Worm (Caenorhabditis elegans): ENCODE data around the gene F58H1.8.

F58H1.8 gene

ce11 chrV:11913283-11913682, 21.7 kb upstream of the F58H1.8 start:
- TF ChIP-seq efl-1 (optimal IDR thresholded peaks at IDR 0.05): no peak
- TF ChIP-seq efl-1 (GFP tag; optimal IDR thresholded peaks at IDR 0.05 in 1 of 2): peak in 1 of 2 experiments; percentile 86
- TF ChIP-seq efl-3 (GFP tag; optimal IDR thresholded peaks at IDR 0.05): no peak
- TF ChIP-seq aly-2 (tag; optimal IDR thresholded peaks at IDR 0.05): peak; percentile 48
- TF ChIP-seq fos-1 (tag; optimal IDR thresholded peaks at IDR 0.05): no peak

- no peak for TF ChIP-seq fkh-4 (tag; optimal IDR thresholded peaks at IDR 0.05; ENCODE audit: borderline replicate concordance)
- peak; percentile 4 for TF ChIP-seq nhr-85 (tag)
Observed at ce11 chrV:11917186-11917585, 17.8 kb upstream of the F58H1.8 start, which contains the start of gene R31.2. R31.2 (plus strand) TSS chrV:11917573.

- TF ChIP-seq isw-1 (GFP tag; IDR thresholded peaks at IDR 0.05) (no peak), dsc-1 (tag; optimal IDR thresholded peaks at IDR 0.05) (no peak), ztf-4 (tag; optimal IDR thresholded peaks at IDR 0.05) (no peak), lin-14 (GFP tag; optimal IDR thresholded peaks at IDR 0.05) (peak; percentile 37), swsn-7 (tag; optimal IDR thresholded peaks at IDR 0.05) (no peak), rnt-1 (tag; optimal IDR thresholded peaks at IDR 0.05) (peak; percentile 28), vab-15 (tag; optimal IDR thresholded peaks at IDR 0.05) (no peak), dpl-1 (GFP tag; optimal IDR thresholded peaks at IDR 0.05) (no peak), egl-13 (tag; optimal IDR thresholded peaks at IDR 0.05) (no peak), sox-4 (tag; optimal IDR thresholded peaks at IDR 0.05) (no peak), ceh-88 (GFP tag; IDR thresholded peaks at IDR 0.05) (no peak), aha-1 (tag; optimal IDR thresholded peaks at IDR 0.05) (no peak), nhr-11 (tag; optimal IDR thresholded peaks at IDR 0.05) (no peak), nhr-71 (tag; optimal IDR thresholded peaks at IDR 0.05) (peak; percentile 14)
Observed at ce11 chrV:11919639-11920038, 15.3 kb upstream of the F58H1.8 start.

- TF ChIP-seq lin-14 (GFP tag; optimal IDR thresholded peaks at IDR 0.05) (peak; percentile 68), nhr-71 (tag; optimal IDR thresholded peaks at IDR 0.05) (peak; percentile 2), mdl-1 (tag; optimal IDR thresholded peaks at IDR 0.05) (peak in 1 of 2 experiments; percentile 60), fkh-8 (tag; optimal IDR thresholded peaks at IDR 0.05) (no peak), mab-9 (GFP tag; IDR thresholded peaks at IDR 0.05) (no peak), lin-35 (GFP tag; optimal IDR thresholded peaks at IDR 0.05) (peak; percentile 16 to 52), blmp-1 (tag; optimal IDR thresholded peaks at IDR 0.05) (peak; percentile 15), zip-4 (GFP tag; optimal IDR thresholded peaks at IDR 0.05) (no peak), elt-3 (tag; optimal IDR thresholded peaks at IDR 0.05) (peak in 1 of 6 experiments; percentile 37), ceh-82 (tag; optimal IDR thresholded peaks at IDR 0.05) (peak in 1 of 3 experiments; percentile 2), nhr-20 (tag; optimal IDR thresholded peaks at IDR 0.05) (peak; percentile 40), C16A3.4 (tag; optimal IDR thresholded peaks at IDR 0.05) (peak; percentile 3), dpl-1 (GFP tag; optimal IDR thresholded peaks at IDR 0.05) (peak in 1 of 3 experiments; percentile 1), nhr-85 (tag) (peak; percentile 13), lsy-2 (tag; optimal IDR thresholded peaks at IDR 0.05) (peak in 1 of 2 experiments; percentile 23), tbx-2 (tag; optimal IDR thresholded peaks at IDR 0.05) (peak; percentile 6), nhr-19 (GFP tag; conservative IDR thresholded peaks at IDR 0.05) (peak; percentile 33; the same call in 1 of the 2 replicates), ztf-11 (tag; optimal IDR thresholded peaks at IDR 0.05) (no peak), unc-130 (tag; optimal IDR thresholded peaks at IDR 0.05) (peak; percentile 2), snu-23 (GFP tag; optimal IDR thresholded peaks at IDR 0.05) (peak; percentile 43)
Observed at ce11 chrV:11921229-11921628, 13.7 kb upstream of the F58H1.8 start.
